Fruit fly (Drosophila melanogaster): ENCODE data around the gene CG13737.

dm6 chr3L:13845292-13845691, 33.5 kb upstream of the CG13737 start:
- TF ChIP-seq CG5204 (GFP tag; optimal IDR thresholded peaks at IDR 0.05) (no peak), pad (GFP tag; optimal IDR thresholded peaks at IDR 0.05) (no peak), Crg-1 (GFP tag; optimal IDR thresholded peaks at IDR 0.05) (no peak), cic (GFP tag; optimal IDR thresholded peaks at IDR 0.05) (no peak), Hr96 (GFP tag; optimal IDR thresholded peaks at IDR 0.05) (no peak), CG7101 (tag; optimal IDR thresholded peaks at IDR 0.05) (no peak), cnc (optimal IDR thresholded peaks at IDR 0.05) (no peak), CG12768 (GFP tag; optimal IDR thresholded peaks at IDR 0.05) (no peak), Clk (GFP tag; optimal IDR thresholded peaks at IDR 0.05) (no peak)
